Fruit fly (Drosophila melanogaster) whole organism, pupa: ENCODE data around the gene CG5388.
"Not testable (repeated sequence)": the region's sequence is repeated elsewhere in the genome, so short reads cannot be mapped to it uniquely, and the experiment has no call there.

ENCODE experiments used
- CG10348 ChIP-seq: fragments of 200-800 bp; sonication (Bioruptor generic); IDR thresholded peaks from 2 replicates; pipeline ENCODE4 v1.3.6; 2022; ENCODE audit warnings: missing biosample characterization, missing genetic modification characterization
- CG12605 ChIP-seq: fragments of 200-800 bp; sonication (Bioruptor generic); IDR thresholded peaks from 2 replicates; pipeline ENCODE4 v1.3.6; 2022; ENCODE audit warnings: missing biosample characterization, missing genetic modification characterization
- CG13204 ChIP-seq: fragments of 200-800 bp; sonication (Bioruptor generic); optimal IDR thresholded peaks from 2 replicates; lab custom pipeline; 2018; ENCODE audit warnings: missing biosample characterization, mild to moderate bottlenecking, missing genetic modification characterization, moderate library complexity
- CG14655 ChIP-seq: fragments of 200-800 bp; sonication (Bioruptor generic); optimal IDR thresholded peaks from 3 replicates; lab custom pipeline; 2017; ENCODE audit warnings: mild to moderate bottlenecking, missing biosample characterization, missing genetic modification reagents, missing genetic modification characterization
- CG15710 ChIP-seq: fragments of 200-800 bp; sonication (Bioruptor generic); optimal IDR thresholded peaks from 2 replicates; lab custom pipeline; 2018; ENCODE audit warnings: missing biosample characterization, mild to moderate bottlenecking, missing genetic modification characterization, moderate library complexity
- CG17806 ChIP-seq: fragments of 200-800 bp; sonication (Bioruptor generic); optimal IDR thresholded peaks from 2 replicates; lab custom pipeline; 2018; ENCODE audit warnings: missing biosample characterization, mild to moderate bottlenecking, missing genetic modification characterization, moderate library complexity
- CG32121 ChIP-seq: fragments of 200-800 bp; sonication (Bioruptor generic); IDR thresholded peaks from 2 replicates; pipeline ENCODE4 v1.3.6; 2022; ENCODE audit warnings: missing biosample characterization, missing genetic modification characterization
- CG34367 ChIP-seq: fragments of 200-800 bp; sonication (Bioruptor generic); optimal IDR thresholded peaks from 2 replicates; lab custom pipeline; 2018; ENCODE audit warnings: missing biosample characterization, mild to moderate bottlenecking, missing genetic modification characterization
- CG4496 ChIP-seq: fragments of 200-800 bp; sonication (Bioruptor generic); IDR thresholded peaks from 3 replicates; pipeline ENCODE4 v1.3.6; 2022; ENCODE audit warnings: missing biosample characterization, missing genetic modification characterization
- CG8159 ChIP-seq: fragments of 200-800 bp; sonication (Bioruptor generic); optimal IDR thresholded peaks from 3 replicates; lab custom pipeline; 2018; ENCODE audit warnings: missing biosample characterization, mild to moderate bottlenecking, missing genetic modification characterization, moderate library complexity
- CG8301 ChIP-seq: fragments of 200-800 bp; sonication (Bioruptor generic); optimal IDR thresholded peaks from 2 replicates; lab custom pipeline; 2018; ENCODE audit warnings: missing biosample characterization, mild to moderate bottlenecking, missing genetic modification characterization
- CG9948 ChIP-seq: fragments of 200-800 bp; sonication (Bioruptor generic); optimal IDR thresholded peaks from 2 replicates; lab custom pipeline; 2018; ENCODE audit warnings: missing biosample characterization, mild to moderate bottlenecking, missing genetic modification characterization, moderate library complexity
- D1 ChIP-seq: fragments of 200-800 bp; sonication (Bioruptor generic); optimal IDR thresholded peaks from 2 replicates; lab custom pipeline; 2018; ENCODE audit warnings: missing biosample characterization, mild to moderate bottlenecking, missing genetic modification characterization, moderate library complexity
- EcR ChIP-seq: fragments of 200-800 bp; sonication (Bioruptor generic); optimal IDR thresholded peaks from 3 replicates; lab custom pipeline; 2019; ENCODE audit warnings: missing biosample characterization, missing genetic modification characterization, mild to moderate bottlenecking, moderate library complexity, missing genetic modification reagents
- Ets98B ChIP-seq: fragments of 200-800 bp; sonication (Bioruptor generic); IDR thresholded peaks from 2 replicates; pipeline ENCODE4 v1.3.6; 2022; ENCODE audit warnings: missing biosample characterization, missing genetic modification characterization
- Pif1A ChIP-seq: fragments of 200-800 bp; sonication (Bioruptor generic); optimal IDR thresholded peaks from 3 replicates; lab custom pipeline; 2016; ENCODE audit warnings: missing biosample characterization, missing genetic modification characterization
- Pif1B ChIP-seq: fragments of 200-800 bp; sonication (Bioruptor generic); optimal IDR thresholded peaks from 3 replicates; lab custom pipeline; 2016; ENCODE audit warnings: missing biosample characterization, missing genetic modification characterization
- Snoo ChIP-seq: fragments of 200-800 bp; sonication (Bioruptor generic); optimal IDR thresholded peaks from 3 replicates; lab custom pipeline; 2017; ENCODE audit warnings: missing biosample characterization, mild to moderate bottlenecking, missing genetic modification characterization, inconsistent platforms
- fd96Ca ChIP-seq: fragments of 200-800 bp; sonication (Bioruptor generic); IDR thresholded peaks from 3 replicates; pipeline ENCODE4 v1.3.6; 2022; ENCODE audit warnings: missing biosample characterization, missing genetic modification characterization
- gl ChIP-seq: fragments of 200-800 bp; sonication (Bioruptor generic); optimal IDR thresholded peaks from 2 replicates; lab custom pipeline; 2018; ENCODE audit warnings: missing biosample characterization, mild to moderate bottlenecking, missing genetic modification characterization
- rn ChIP-seq: fragments of 200-800 bp; sonication (Bioruptor generic); IDR thresholded peaks from 2 replicates; pipeline ENCODE4 v1.3.6; 2022; ENCODE audit warnings: missing biosample characterization, missing genetic modification characterization

Gene CG5388

DNA sequence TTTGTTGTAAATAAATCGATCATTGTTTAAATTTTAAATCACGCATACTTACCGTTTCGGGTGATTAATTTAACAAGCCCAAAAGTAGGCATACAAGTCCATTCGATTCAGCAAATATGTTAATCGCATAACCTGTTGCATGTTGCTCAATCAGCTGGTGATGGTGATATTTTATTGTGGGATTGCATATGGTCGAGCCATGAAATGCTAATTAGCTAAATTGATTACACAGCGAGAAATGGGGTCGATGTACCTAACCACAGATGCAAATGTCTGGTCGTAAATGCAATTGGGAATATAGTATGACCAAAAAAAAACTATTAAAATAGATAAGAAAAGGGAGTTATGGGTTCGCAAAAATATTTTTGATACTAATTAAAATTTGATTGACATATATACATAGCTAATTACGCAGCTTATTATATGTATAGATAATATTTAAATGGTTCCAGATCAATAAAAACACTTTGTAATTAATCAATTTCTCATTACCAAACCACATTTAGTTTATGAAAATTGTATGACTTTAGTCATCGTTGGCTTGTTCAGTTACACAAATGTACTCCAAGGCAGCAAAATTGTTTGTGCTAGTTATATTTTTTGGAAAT is 9.5 kb downstream of the CG5388 start, which contains the start of gene CG33721:
TSS of gene CG33721 (plus strand) at position 558 of the 608 bp plus-strand sequence.
- TF ChIP-seq CG8159 (tag; lab: Kevin White, UChicago) = no peak
- TF ChIP-seq CG9948 (tag; lab: Kevin White, UChicago) = no peak
- no peak for TF ChIP-seq Pif1A
- TF ChIP-seq fd96Ca (GFP tag; lab: Robert Waterston, UW) = no peak
- TF ChIP-seq Snoo (tag; lab: Kevin White, UChicago) = no peak
- no peak for TF ChIP-seq CG34367 (tag; lab: Kevin White, UChicago)
- no peak for TF ChIP-seq CG13204 (GFP tag; lab: Kevin White, UChicago)
- TF ChIP-seq CG17806 (tag; lab: Kevin White, UChicago) = no peak
- no peak for TF ChIP-seq rn
- TF ChIP-seq CG12605 (GFP tag; lab: Robert Waterston, UW) = no peak
- no peak for TF ChIP-seq EcR (GFP tag; lab: Kevin White, UChicago)
- TF ChIP-seq CG10348 (GFP tag; lab: Robert Waterston, UW) = no peak
- TF ChIP-seq CG8301 (tag; lab: Kevin White, UChicago) = no peak
- no peak for TF ChIP-seq CG14655
- no peak for TF ChIP-seq CG15710 (tag; lab: Kevin White, UChicago)
- no peak for TF ChIP-seq CG32121 (GFP tag; lab: Robert Waterston, UW)
- no peak for TF ChIP-seq gl (tag; lab: Kevin White, UChicago)
- TF ChIP-seq Ets98B = no peak
- TF ChIP-seq CG4496 (GFP tag; lab: Robert Waterston, UW) = no peak
- no peak for TF ChIP-seq D1

- TF ChIP-seq CG14655 (peak; percentile 14), EcR (GFP tag; lab: Kevin White, UChicago) (no peak), Pif1A (peak; percentile 12), CG8159 (tag; lab: Kevin White, UChicago) (peak; percentile 25)
Observed at dm6 chr3R:22328665-22329350, 11.3 kb downstream of the CG5388 start, which contains the start of gene CG7080. TSS of gene CG7080 (plus strand) at chr3R:22329300.

- TF ChIP-seq CG10348 (GFP tag; lab: Robert Waterston, UW) = no peak
- peak; percentile 27; the same call in 1 of the 2 replicates for TF ChIP-seq Ets98B
- peak; percentile 15; the same call in 1 of the 2 replicates for TF ChIP-seq CG12605 (GFP tag; lab: Robert Waterston, UW)
- TF ChIP-seq gl (tag; lab: Kevin White, UChicago) = no peak
- TF ChIP-seq CG8301 (tag; lab: Kevin White, UChicago) = peak; percentile 59
- peak; percentile 56 for TF ChIP-seq CG13204 (GFP tag; lab: Kevin White, UChicago)
- TF ChIP-seq CG9948 (tag; lab: Kevin White, UChicago) = peak; percentile 78
- TF ChIP-seq CG4496 (GFP tag; lab: Robert Waterston, UW) = peak; percentile 68; the same call in 2 of the 3 replicates
- TF ChIP-seq fd96Ca (GFP tag; lab: Robert Waterston, UW) = peak; percentile 64; the same call in 2 of the 3 replicates
- TF ChIP-seq Pif1B (GFP tag; lab: Kevin White, UChicago) = peak; percentile 7
- TF ChIP-seq Snoo (tag; lab: Kevin White, UChicago) = peak; percentile 46
- TF ChIP-seq rn = no peak
- peak; percentile 55; the same call in 1 of the 2 replicates for TF ChIP-seq CG32121 (GFP tag; lab: Robert Waterston, UW)
- TF ChIP-seq D1 = no peak
- no peak for TF ChIP-seq EcR (GFP tag; lab: Kevin White, UChicago)
- TF ChIP-seq CG8159 (tag; lab: Kevin White, UChicago) = peak; percentile 83
- peak; percentile 76 for TF ChIP-seq CG15710 (tag; lab: Kevin White, UChicago)
- peak; percentile 79 for TF ChIP-seq CG17806 (tag; lab: Kevin White, UChicago)
- peak; percentile 63 for TF ChIP-seq CG34367 (tag; lab: Kevin White, UChicago)
- TF ChIP-seq CG14655 = peak; percentile 81
- TF ChIP-seq Pif1A = no peak
- TF ChIP-seq, all 21 proteins: peak for 15
Observed at dm6 chr3R:22324736-22325135, 15.4 kb downstream of the CG5388 start.

DNA sequence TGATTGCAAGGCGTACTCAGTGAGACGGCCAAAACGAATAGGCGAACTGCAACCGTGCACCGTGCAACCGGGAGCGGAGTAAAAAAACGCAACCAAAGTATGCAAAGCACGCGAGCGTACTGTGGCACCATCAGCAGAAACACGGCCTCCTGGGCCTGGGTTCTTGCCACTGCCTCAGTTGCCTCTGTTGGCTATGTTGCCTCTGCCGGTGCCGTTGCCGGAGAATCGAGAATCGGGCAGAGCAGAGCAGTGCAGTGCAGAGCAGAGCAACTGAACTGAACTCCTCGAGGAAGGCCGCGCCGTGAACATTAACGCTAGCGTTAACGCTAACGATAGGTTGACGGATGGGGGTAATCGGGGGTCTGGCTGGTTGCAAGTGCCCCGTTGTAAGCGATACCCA is 16.1 kb downstream of the CG5388 start, which contains the start of gene CG34377:
TSS of gene CG34377 (minus strand) at position 101 of the 400 bp plus-strand sequence.
- TF ChIP-seq CG8159 (tag; lab: Kevin White, UChicago) (no peak), CG8301 (tag; lab: Kevin White, UChicago) (no peak), Snoo (tag; lab: Kevin White, UChicago) (no peak), CG15710 (tag; lab: Kevin White, UChicago) (no peak), CG34367 (tag; lab: Kevin White, UChicago) (no peak), CG14655 (no peak), CG12605 (GFP tag; lab: Robert Waterston, UW) (no peak), Ets98B (no peak), D1 (no peak)

- TF ChIP-seq EcR (GFP tag; lab: Kevin White, UChicago) = no peak
Observed at dm6 chr3R:22300064-22300463, 40.0 kb downstream of the CG5388 start.

- TF ChIP-seq CG9948, CG8301, Snoo (tag; lab: Kevin White, UChicago): not testable (repeated sequence)
Observed at dm6 chr3R:22298505-22298904, 41.6 kb downstream of the CG5388 start, which contains the start of gene CG7084. TSS of gene CG7084 (plus strand) at chr3R:22298805.
